Worm (Caenorhabditis elegans): ENCODE results near the gene dpf-6.

dpf-6 gene

ce11 chrIII:8042775-8043174, 4.7 kb downstream of the dpf-6 start, which contains the start of gene K12H4.6:
Gene K12H4.6, minus strand, starts transcription at chrIII:8042875.
- no peak for TF ChIP-seq hrde-1 (tag; optimal IDR thresholded peaks at IDR 0.05; ENCODE audit: borderline replicate concordance)
- TF ChIP-seq F39B2.1 (GFP tag; IDR thresholded peaks at IDR 0.05), result no peak

ce11 chrIII:8043784-8044183, 5.7 kb downstream of the dpf-6 start:
- TF ChIP-seq tlf-1 (GFP tag; optimal IDR thresholded peaks at IDR 0.05), result peak; percentile 93
- TF ChIP-seq madf-8 (GFP tag; conservative IDR thresholded peaks at IDR 0.05), result peak; percentile 76
- TF ChIP-seq F55B11.4 (tag; optimal IDR thresholded peaks at IDR 0.05; ENCODE audit: borderline replicate concordance, insufficient read depth), result no peak
- no peak for TF ChIP-seq tbx-9 (tag; optimal IDR thresholded peaks at IDR 0.05; ENCODE audit: borderline replicate concordance)
- peak; percentile 89 for TF ChIP-seq dpl-1 (GFP tag; optimal IDR thresholded peaks at IDR 0.05)
- peak; percentile 100 for TF ChIP-seq ztf-25 (GFP tag; IDR thresholded peaks at IDR 0.05)
- peak; percentile 93 for TF ChIP-seq ceh-91 (GFP tag; IDR thresholded peaks at IDR 0.05)
- peak; percentile 93 for TF ChIP-seq egl-44 (GFP tag; IDR thresholded peaks at IDR 0.05)
- peak; percentile 100 for TF ChIP-seq ztf-28 (GFP tag; IDR thresholded peaks at IDR 0.05)
- peak; percentile 97 for TF ChIP-seq madf-10 (tag; optimal IDR thresholded peaks at IDR 0.05)
- TF ChIP-seq ztf-6 (GFP tag; IDR thresholded peaks at IDR 0.05), result peak; percentile 99
- TF ChIP-seq F10E7.11 (tag; optimal IDR thresholded peaks at IDR 0.05), result peak; percentile 38
- peak; percentile 77 for TF ChIP-seq mel-28 (tag; optimal IDR thresholded peaks at IDR 0.05; ENCODE audit: borderline replicate concordance)
- TF ChIP-seq zfh-2 (GFP tag; conservative IDR thresholded peaks at IDR 0.05), result no peak
- peak; percentile 37 for TF ChIP-seq lsy-27 (tag; optimal IDR thresholded peaks at IDR 0.05; ENCODE audit: borderline replicate concordance, insufficient read depth)
- peak; percentile 83 for TF ChIP-seq ceh-40 (GFP tag; IDR thresholded peaks at IDR 0.05)
- TF ChIP-seq ztf-3 (GFP tag; optimal IDR thresholded peaks at IDR 0.05), result peak; percentile 66
- TF ChIP-seq rpc-1 (optimal IDR thresholded peaks at IDR 0.05), result peak; percentile 7
- peak; percentile 20 for TF ChIP-seq rpc-1 (tag; optimal IDR thresholded peaks at IDR 0.05)
- TF ChIP-seq nhr-179 (tag; optimal IDR thresholded peaks at IDR 0.05), result no peak
- TF ChIP-seq xnd-1 (tag; optimal IDR thresholded peaks at IDR 0.05), result no peak
- TF ChIP-seq Y95B8A.8 (GFP tag; IDR thresholded peaks at IDR 0.05), result peak; percentile 98
- TF ChIP-seq nfyb-1 (GFP tag; IDR thresholded peaks at IDR 0.05), result no peak; the same call in 1 of the 2 replicates
- TF ChIP-seq ztf-22 (GFP tag; optimal IDR thresholded peaks at IDR 0.05), result peak; percentile 93
- peak; percentile 71 for TF ChIP-seq unc-62 (GFP tag; optimal IDR thresholded peaks at IDR 0.05)
- no peak for TF ChIP-seq gei-17 (GFP tag; optimal IDR thresholded peaks at IDR 0.05)
- peak; percentile 83 for TF ChIP-seq efl-1 (GFP tag; optimal IDR thresholded peaks at IDR 0.05)
- peak; percentile 93 for TF ChIP-seq hrde-1 (tag; optimal IDR thresholded peaks at IDR 0.05; ENCODE audit: borderline replicate concordance)
- peak; percentile 92 for TF ChIP-seq Y53G8AR.9 (GFP tag; conservative IDR thresholded peaks at IDR 0.05)
- TF ChIP-seq snpc-3.4 (tag; optimal IDR thresholded peaks at IDR 0.05), result peak; percentile 91
- TF ChIP-seq ZK185.1 (tag; optimal IDR thresholded peaks at IDR 0.05; ENCODE audit: poor library complexity, severe bottlenecking), result peak; percentile 98
- peak; percentile 93 to 99 for TF ChIP-seq rec-8 (tag; optimal IDR thresholded peaks at IDR 0.05)
- 0 out of 2 replicates have a peak, but pooled peaks have one; percentile 58 for TF ChIP-seq Y56A3A.18 (GFP tag; IDR thresholded peaks at IDR 0.05)
- peak; percentile 100 for TF ChIP-seq ccch-3 (GFP tag; optimal IDR thresholded peaks at IDR 0.05)
- no peak; the same call in none of the 2 replicates for TF ChIP-seq madf-6 (GFP tag; IDR thresholded peaks at IDR 0.05)
- TF ChIP-seq nhr-120 (GFP tag; IDR thresholded peaks at IDR 0.05), result 0 out of 2 replicates have a peak, but pooled peaks have one; percentile 49
- peak; percentile 99 for TF ChIP-seq bed-2 (GFP tag; IDR thresholded peaks at IDR 0.05)
- TF ChIP-seq K12H6.12 (tag; optimal IDR thresholded peaks at IDR 0.05), result peak; percentile 99
- TF ChIP-seq fkh-3 (tag; optimal IDR thresholded peaks at IDR 0.05), result no peak
- peak; percentile 47 for TF ChIP-seq F57C9.4 (tag; optimal IDR thresholded peaks at IDR 0.05)
- peak; percentile 96 for TF ChIP-seq Y53F4B.3 (GFP tag; IDR thresholded peaks at IDR 0.05)
- peak; percentile 92 for TF ChIP-seq B0035.1 (tag; optimal IDR thresholded peaks at IDR 0.05)
- peak; percentile 88 for TF ChIP-seq F22D6.2 (tag; optimal IDR thresholded peaks at IDR 0.05)
- TF ChIP-seq ceh-100 (GFP tag; IDR thresholded peaks at IDR 0.05), result peak; percentile 100
- TF ChIP-seq bed-1 (GFP tag; IDR thresholded peaks at IDR 0.05), result no peak
